Worm (Caenorhabditis elegans) whole organism, L4/young adult: ENCODE data around the gene T16G1.9.

Experiments used
- W03F9.2 ChIP-seq: fragments of 150-350 bp; optimal IDR thresholded peaks from 2 replicates; lab custom pipeline; 2014; ENCODE audit warnings: missing biosample characterization, missing genetic modification characterization
- dao-5 ChIP-seq: sonication (generic microtip); optimal IDR thresholded peaks from 2 replicates; lab custom pipeline; 2016; ENCODE audit warnings: missing genotype, missing genetic modification characterization, moderate library complexity, missing compliant biosample characterization
- him-1 ChIP-seq: sonication (generic microtip); optimal IDR thresholded peaks from 2 replicates; lab custom pipeline; 2016; ENCODE audit warnings: missing genotype, missing genetic modification reagents, missing genetic modification characterization, missing compliant biosample characterization

Gene T16G1.9

DNA sequence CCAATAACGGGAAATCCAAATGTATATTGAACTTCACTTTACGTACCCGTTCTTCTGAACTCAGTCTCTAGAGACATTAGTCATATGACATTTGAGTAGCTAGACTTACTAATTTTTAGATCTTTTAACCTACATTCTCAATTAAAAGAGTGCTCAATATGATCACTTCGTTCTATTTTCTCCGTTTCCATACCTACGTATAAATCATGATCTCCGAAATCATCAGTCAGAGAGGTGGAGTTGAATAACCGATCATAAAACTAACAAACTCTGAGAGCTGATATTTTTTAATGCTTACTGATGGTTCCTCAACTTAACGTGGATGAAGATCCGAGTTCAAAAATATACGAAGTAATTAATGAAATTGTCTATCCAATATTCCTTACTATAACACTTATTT lies 13.4 kb upstream of the T16G1.9 start, which contains the start of gene srd-35:
Gene srd-35, plus strand, starts transcription at position 301 of the 400 bp plus-strand sequence.
- no peak for TF ChIP-seq him-1 (tag; lab: Kevin White, UChicago)
- no peak for TF ChIP-seq W03F9.2 (tag; lab: Kevin White, UChicago)
- no peak for TF ChIP-seq dao-5 (tag; lab: Kevin White, UChicago)

DNA sequence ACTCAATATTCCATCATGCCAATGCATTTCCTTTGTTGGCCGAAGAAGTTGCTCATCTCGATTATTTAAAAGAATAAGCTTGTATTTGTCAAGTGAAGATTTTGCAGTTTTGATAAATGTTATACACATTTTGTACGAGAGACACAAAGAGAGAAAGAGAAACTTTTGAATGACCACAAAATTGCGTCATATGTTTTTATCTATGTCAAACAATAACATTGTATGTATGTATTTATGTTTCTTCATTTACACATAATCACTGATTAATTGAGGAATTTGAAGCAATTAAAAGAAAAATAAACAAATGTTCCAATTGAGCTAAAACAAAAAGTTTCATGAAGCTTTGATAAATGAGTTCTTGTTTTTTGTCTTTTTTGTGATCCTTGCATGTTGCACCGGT lies 12.5 kb upstream of the T16G1.9 start, which contains the start of gene hrg-9:
Gene hrg-9, minus strand, starts transcription at position 152 of the 400 bp plus-strand sequence.
- TF ChIP-seq W03F9.2 (tag; lab: Kevin White, UChicago), result no peak

ce11 chrV:12961085-12961560 lies 10.5 kb upstream of the T16G1.9 start, which contains the start of gene mpst-7:
Gene mpst-7, minus strand, starts transcription at chrV:12961135.
- TF ChIP-seq W03F9.2 (tag; lab: Kevin White, UChicago), result no peak
- TF ChIP-seq dao-5 (tag; lab: Kevin White, UChicago), result no peak
- no peak for TF ChIP-seq him-1 (tag; lab: Kevin White, UChicago)

- TF ChIP-seq dao-5 (tag; lab: Kevin White, UChicago) (no peak), W03F9.2 (tag; lab: Kevin White, UChicago) (no peak), him-1 (tag; lab: Kevin White, UChicago) (no peak)
These were observed 3.6 kb upstream of the T16G1.9 start for ce11 chrV:12954261-12954660.

- TF ChIP-seq dao-5 (tag; lab: Kevin White, UChicago) (no peak), W03F9.2 (tag; lab: Kevin White, UChicago) (no peak), him-1 (tag; lab: Kevin White, UChicago) (no peak)
These were observed 3.0 kb upstream of the T16G1.9 start, which contains the start of gene eif-3.K for ce11 chrV:12953702-12954101. Gene eif-3.K, plus strand, starts transcription at chrV:12954002.

- TF ChIP-seq dao-5 (tag; lab: Kevin White, UChicago) (no peak), him-1 (tag; lab: Kevin White, UChicago) (no peak), W03F9.2 (tag; lab: Kevin White, UChicago) (no peak)
These were observed 1.6 kb upstream of the T16G1.9 start, which contains the start of gene pqn-68 for ce11 chrV:12952287-12952686. Gene pqn-68, plus strand, starts transcription at chrV:12952636.

ce11 chrV:12949607-12950006 lies 1.1 kb downstream of the T16G1.9 start, which contains the start of gene T16G1.13:
Gene T16G1.13, plus strand, starts transcription at chrV:12949907.
- TF ChIP-seq dao-5 (tag; lab: Kevin White, UChicago) (no peak), W03F9.2 (tag; lab: Kevin White, UChicago) (no peak), him-1 (tag; lab: Kevin White, UChicago) (no peak)

- TF ChIP-seq W03F9.2 (tag; lab: Kevin White, UChicago), result no peak
- no peak for TF ChIP-seq dao-5 (tag; lab: Kevin White, UChicago)
- TF ChIP-seq him-1 (tag; lab: Kevin White, UChicago), result no peak
These were observed 5.9 kb downstream of the T16G1.9 start, which contains the start of gene grl-2 for ce11 chrV:12944775-12945174. Gene grl-2, plus strand, starts transcription at chrV:12945075.

ce11 chrV:12944229-12944628 lies 6.4 kb downstream of the T16G1.9 start, which contains the start of gene T16G1.3:
Gene T16G1.3, minus strand, starts transcription at chrV:12944329.
- TF ChIP-seq dao-5 (tag; lab: Kevin White, UChicago), result no peak
- no peak for TF ChIP-seq him-1 (tag; lab: Kevin White, UChicago)
- TF ChIP-seq W03F9.2 (tag; lab: Kevin White, UChicago), result no peak

- TF ChIP-seq him-1 (tag; lab: Kevin White, UChicago) (no peak), dao-5 (tag; lab: Kevin White, UChicago) (no peak), W03F9.2 (tag; lab: Kevin White, UChicago) (no peak)
These were observed 7.3 kb downstream of the T16G1.9 start for ce11 chrV:12943399-12943798.

DNA sequence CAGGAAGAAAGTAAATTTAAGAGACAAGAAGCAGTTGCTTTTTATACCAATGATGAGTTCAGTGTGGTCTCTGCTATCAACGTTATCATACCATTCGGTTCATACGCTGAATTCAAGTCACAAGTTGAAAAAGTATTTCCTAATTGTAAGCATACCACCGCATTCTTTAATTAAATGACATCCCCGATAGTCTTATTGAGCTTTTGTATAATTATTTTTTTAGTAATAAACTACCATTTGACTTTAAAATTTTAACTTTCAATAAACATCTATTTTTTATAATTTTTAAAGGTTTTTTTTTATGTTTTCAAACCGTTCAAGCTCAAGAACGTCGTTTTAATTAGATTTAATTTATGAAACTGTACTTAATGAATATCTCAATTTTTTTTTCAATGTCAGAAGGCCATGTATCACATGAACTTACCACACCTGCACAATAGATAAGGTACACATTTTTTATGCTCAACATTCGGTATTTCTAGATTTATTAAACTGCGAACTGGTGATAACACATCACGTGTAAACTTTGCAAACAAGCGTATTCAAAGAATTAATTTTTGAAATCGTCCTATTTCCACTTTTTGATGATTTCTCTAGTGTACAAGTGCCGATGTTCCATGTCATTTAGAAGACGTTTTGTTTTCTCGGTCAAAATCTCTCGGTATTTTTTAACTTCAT lies 8.7 kb downstream of the T16G1.9 start, which contains the start of gene T16G1.4:
Gene T16G1.4, minus strand, starts transcription at position 51 of the 678 bp plus-strand sequence.
- no peak for TF ChIP-seq W03F9.2 (tag; lab: Kevin White, UChicago)
- TF ChIP-seq him-1 (tag; lab: Kevin White, UChicago), result no peak
- TF ChIP-seq dao-5 (tag; lab: Kevin White, UChicago), result no peak

DNA sequence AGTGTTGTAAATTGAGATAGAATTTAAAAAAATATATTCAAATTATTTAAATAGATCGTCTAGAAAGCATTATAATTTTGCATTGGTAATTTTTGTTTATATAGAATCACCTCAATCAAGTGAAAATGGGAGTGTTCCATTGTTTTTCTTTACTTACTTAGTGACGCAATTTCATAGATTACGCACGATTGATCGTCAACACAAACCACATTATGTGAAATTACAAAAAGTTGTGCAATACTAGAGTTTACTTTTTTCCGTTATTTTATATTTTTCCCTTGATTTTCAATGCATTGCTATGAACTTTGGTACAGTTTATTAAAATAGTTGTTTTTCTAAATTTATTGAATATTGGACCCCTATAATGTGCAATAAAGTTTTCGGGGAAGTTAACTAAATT lies 11.2 kb downstream of the T16G1.9 start, which contains the start of gene T16G1.5:
Gene T16G1.5, minus strand, starts transcription at position 119 of the 400 bp plus-strand sequence.
- TF ChIP-seq him-1 (tag; lab: Kevin White, UChicago), result no peak
- TF ChIP-seq W03F9.2 (tag; lab: Kevin White, UChicago), result no peak
- TF ChIP-seq dao-5 (tag; lab: Kevin White, UChicago), result no peak

ce11 chrV:12937098-12937497 lies 13.6 kb downstream of the T16G1.9 start, which contains the start of gene T16G1.6:
Gene T16G1.6, minus strand, starts transcription at chrV:12937174.
- TF ChIP-seq him-1 (tag; lab: Kevin White, UChicago), result no peak
